Worm (Caenorhabditis elegans) whole organism, L1 larva: ENCODE data around the gene M04G7.5.

Experiments
- Y116A8C.19 ChIP-seq: sonication (generic microtip); optimal IDR thresholded peaks from 2 replicates; lab custom pipeline; 2016; ENCODE audit warnings: missing compliant biosample characterization, missing genetic modification characterization, borderline replicate concordance
- alr-1 ChIP-seq: fragments of 200-800 bp; sonication (Bioruptor generic); optimal IDR thresholded peaks from 2 replicates; lab custom pipeline; 2018; ENCODE audit warnings: borderline replicate concordance, mild to moderate bottlenecking, missing genetic modification characterization, missing compliant biosample characterization
- aly-2 ChIP-seq: fragments of 150-350 bp; optimal IDR thresholded peaks from 2 replicates; lab custom pipeline; 2014; ENCODE audit warnings: missing biosample characterization, missing genetic modification characterization
- ceh-8 ChIP-seq: fragments of 200-800 bp; sonication (Bioruptor generic); optimal IDR thresholded peaks from 2 replicates; lab custom pipeline; 2018; ENCODE audit warnings: mild to moderate bottlenecking, missing genetic modification characterization, moderate library complexity, missing compliant biosample characterization
- ceh-90 ChIP-seq: sonication (generic microtip); optimal IDR thresholded peaks from 2 replicates; lab custom pipeline; 2016; ENCODE audit warnings: missing genetic modification characterization, missing compliant biosample characterization
- ces-1 ChIP-seq: fragments of 150-350 bp; optimal IDR thresholded peaks from 2 replicates; lab custom pipeline; 2014; ENCODE audit warnings: missing biosample characterization, missing genetic modification reagents, missing genetic modification characterization
- dpl-1 ChIP-seq, 3 experiments: fragments of 150-350 bp in 2 of 3; sonication (generic microtip) in 1 of 3; optimal IDR thresholded peaks; 2 replicates each; lab custom pipeline; 2014 to 2017; ENCODE audit warnings: missing biosample characterization in 3 of 3, missing genetic modification characterization in 3 of 3, missing genetic modification reagents in 3 of 3
- efl-1 ChIP-seq, 4 experiments: fragments of 150-350 bp; optimal IDR thresholded peaks in 3 of 4; peaks in 1 of 4; 1 replicate in 1 of 4; 2 replicates in 3 of 4; lab custom pipeline; 2014; ENCODE audit warnings: missing biosample characterization in 2 of 4, missing genetic modification characterization in 2 of 4, missing genetic modification reagents in 2 of 4
- egl-13 ChIP-seq: sonication (generic microtip); optimal IDR thresholded peaks from 2 replicates; lab custom pipeline; 2016; ENCODE audit warnings: missing genotype, missing genetic modification reagents, missing genetic modification characterization, missing compliant biosample characterization
- fos-1 ChIP-seq: fragments of 150-350 bp; optimal IDR thresholded peaks from 2 replicates; lab custom pipeline; 2014; ENCODE audit warnings: missing biosample characterization, missing genetic modification characterization
- grh-1 ChIP-seq: fragments of 200-800 bp; sonication (Bioruptor generic); IDR thresholded peaks from 2 replicates; pipeline ENCODE4 v1.3.6; 2022; ENCODE audit warnings: missing genetic modification reagents, missing genetic modification characterization, missing compliant biosample characterization
- hlh-17 ChIP-seq: fragments of 200-800 bp; sonication (Bioruptor generic); optimal IDR thresholded peaks from 2 replicates; lab custom pipeline; 2018; ENCODE audit warnings: missing genetic modification characterization, mild to moderate bottlenecking, missing compliant biosample characterization, moderate library complexity, borderline replicate concordance
- irx-1 ChIP-seq: sonication (generic microtip); optimal IDR thresholded peaks from 2 replicates; lab custom pipeline; 2016; ENCODE audit warnings: missing genetic modification characterization, missing compliant biosample characterization
- isw-1 ChIP-seq: fragments of 200-800 bp; sonication (Bioruptor generic); IDR thresholded peaks from 2 replicates; pipeline ENCODE4 v1.3.6; 2022; ENCODE audit warnings: missing genetic modification characterization, missing compliant biosample characterization
- lin-35 ChIP-seq, 2 experiments: fragments of 150-350 bp; optimal IDR thresholded peaks; 2 replicates each; lab custom pipeline; 2014; ENCODE audit warnings: missing biosample characterization in 2 of 2, missing genetic modification characterization in 2 of 2, missing genetic modification reagents in 2 of 2
- lin-39 ChIP-seq: fragments of 150-350 bp; optimal IDR thresholded peaks from 2 replicates; lab custom pipeline; 2014; ENCODE audit warnings: missing biosample characterization, missing genetic modification reagents, missing genetic modification characterization
- lir-3 ChIP-seq: sonication (generic microtip); optimal IDR thresholded peaks from 2 replicates; lab custom pipeline; 2016; ENCODE audit warnings: mild to moderate bottlenecking, missing genetic modification characterization, moderate library complexity, missing compliant biosample characterization; ENCODE audit not compliant: poor library complexity
- mdl-1 ChIP-seq, 2 experiments: fragments of 150-350 bp; optimal IDR thresholded peaks; 2 replicates each; lab custom pipeline; 2014 to 2017; ENCODE audit warnings: missing biosample characterization in 2 of 2, missing genetic modification characterization in 2 of 2, inconsistent platforms in 1 of 2
- mep-1 ChIP-seq: fragments of 150-350 bp; optimal IDR thresholded peaks from 2 replicates; lab custom pipeline; 2014; ENCODE audit warnings: missing biosample characterization, missing genetic modification characterization
- nhr-11 ChIP-seq: fragments of 150-350 bp; optimal IDR thresholded peaks from 2 replicates; lab custom pipeline; 2014; ENCODE audit warnings: missing biosample characterization, missing genetic modification characterization
- nhr-237 ChIP-seq: fragments of 150-350 bp; optimal IDR thresholded peaks from 2 replicates; lab custom pipeline; 2014; ENCODE audit warnings: missing biosample characterization, missing genetic modification characterization
- nhr-47 ChIP-seq: sonication (generic microtip); optimal IDR thresholded peaks from 2 replicates; lab custom pipeline; 2016; ENCODE audit warnings: mild to moderate bottlenecking, missing genetic modification characterization, moderate library complexity, missing compliant biosample characterization
- nhr-71 ChIP-seq: sonication (generic microtip); optimal IDR thresholded peaks from 2 replicates; lab custom pipeline; 2016; ENCODE audit warnings: mild to moderate bottlenecking, missing genetic modification characterization, moderate library complexity, missing compliant biosample characterization
- nhr-85 ChIP-seq: sonication (generic microtip); peaks from one replicate; lab custom pipeline; 2016; ENCODE audit warnings: missing genetic modification characterization, inconsistent platforms, missing compliant biosample characterization
- pag-3 ChIP-seq: sonication (generic microtip); optimal IDR thresholded peaks from 2 replicates; lab custom pipeline; 2017; ENCODE audit warnings: missing genetic modification characterization, mild to moderate bottlenecking, missing compliant biosample characterization, antibody characterized with exemption, borderline replicate concordance; ENCODE audit not compliant: insufficient read depth
- pqm-1 ChIP-seq: sonication (generic microtip); optimal IDR thresholded peaks from 3 replicates; lab custom pipeline; 2017; ENCODE audit warnings: missing biosample characterization, missing genetic modification characterization
- snpc-4 ChIP-seq: fragments of 150-350 bp; optimal IDR thresholded peaks from 2 replicates; lab custom pipeline; 2014; ENCODE audit warnings: missing biosample characterization, missing genetic modification characterization
- sptf-1 ChIP-seq: fragments of 150-350 bp; optimal IDR thresholded peaks from 2 replicates; lab custom pipeline; 2014; ENCODE audit warnings: missing biosample characterization, missing genetic modification characterization
- tbx-2 ChIP-seq: sonication (generic microtip); optimal IDR thresholded peaks from 2 replicates; lab custom pipeline; 2016; ENCODE audit warnings: missing genetic modification characterization, missing compliant biosample characterization
- unc-30 ChIP-seq: sonication (generic microtip); optimal IDR thresholded peaks from 2 replicates; lab custom pipeline; 2017; ENCODE audit warnings: missing biosample characterization, missing genetic modification characterization
- unc-98 ChIP-seq: fragments of 200-800 bp; sonication (Bioruptor generic); IDR thresholded peaks from 2 replicates; pipeline ENCODE4 v1.3.6; 2022; ENCODE audit warnings: missing genetic modification characterization, missing compliant biosample characterization
- xbp-1 ChIP-seq: sonication (generic microtip); optimal IDR thresholded peaks from 2 replicates; lab custom pipeline; 2016; ENCODE audit warnings: missing genetic modification characterization, missing compliant biosample characterization
- zag-1 ChIP-seq: fragments of 150-350 bp; optimal IDR thresholded peaks from 2 replicates; lab custom pipeline; 2014; ENCODE audit warnings: missing biosample characterization, missing genetic modification characterization

Gene M04G7.5

ce11 chrIV:425546-425945, 29.3 kb upstream of the M04G7.5 start (continued):
- TF ChIP-seq lin-35 (GFP tag; optimal IDR thresholded peaks at IDR 0.05; lab: Kevin White, UChicago): peak; percentile 71 to 77
- peak; percentile 1 for TF ChIP-seq snpc-4 (tag; lab: Kevin White, UChicago)
- TF ChIP-seq hlh-17 (GFP tag; lab: Kevin White, UChicago): no peak
- TF ChIP-seq pqm-1: no peak
- TF ChIP-seq nhr-85 (tag; lab: Kevin White, UChicago): no peak
- TF ChIP-seq irx-1 (tag; lab: Kevin White, UChicago): no peak
- peak; percentile 28 for TF ChIP-seq nhr-47
- no peak for TF ChIP-seq grh-1 (GFP tag; lab: Robert Waterston, UW)
- no peak for TF ChIP-seq nhr-11 (tag; lab: Kevin White, UChicago)

- TF ChIP-seq Y116A8C.19 (no peak), zag-1 (no peak), tbx-2 (no peak), nhr-237 (tag; lab: Kevin White, UChicago) (no peak), lin-39 (tag; lab: Kevin White, UChicago) (no peak), mep-1 (tag; lab: Kevin White, UChicago) (no peak), dpl-1 (GFP tag; optimal IDR thresholded peaks at IDR 0.05; lab: Kevin White, UChicago) (no peak), ces-1 (GFP tag; lab: Kevin White, UChicago) (no peak), ceh-90 (tag; lab: Kevin White, UChicago) (no peak)
Observed at ce11 chrIV:425995-426394, 28.9 kb upstream of the M04G7.5 start, which contains the start of gene garr-1. TSS of gene garr-1 (plus strand) at chrIV:426168.

ce11 chrIV:426597-426996, 28.3 kb upstream of the M04G7.5 start:
- TF ChIP-seq efl-1 (optimal IDR thresholded peaks at IDR 0.05; lab: Kevin White, UChicago): no peak
- peak in 1 of 2 experiments; percentile 10 for TF ChIP-seq efl-1 (GFP tag; optimal IDR thresholded peaks at IDR 0.05 in 1 of 2; lab: Kevin White, UChicago)
- no peak for TF ChIP-seq nhr-71 (tag; lab: Kevin White, UChicago)
- TF ChIP-seq ceh-8 (GFP tag; lab: Kevin White, UChicago): peak; percentile 50
- TF ChIP-seq mdl-1 (tag; optimal IDR thresholded peaks at IDR 0.05; lab: Kevin White, UChicago): no peak

- TF ChIP-seq efl-1 (optimal IDR thresholded peaks at IDR 0.05; lab: Kevin White, UChicago): no peak
- peak in 1 of 2 experiments; percentile 69 for TF ChIP-seq efl-1 (GFP tag; optimal IDR thresholded peaks at IDR 0.05 in 1 of 2; lab: Kevin White, UChicago)
- TF ChIP-seq aly-2 (tag; lab: Kevin White, UChicago): peak; percentile 3
- TF ChIP-seq pag-3: no peak
Observed at ce11 chrIV:427100-427908, 27.6 kb upstream of the M04G7.5 start.

- TF ChIP-seq isw-1 (GFP tag; lab: Robert Waterston, UW) (no peak), egl-13 (tag; lab: Kevin White, UChicago) (no peak), unc-30 (tag; lab: Kevin White, UChicago) (no peak), zag-1 (no peak), sptf-1 (no peak), ces-1 (GFP tag; lab: Kevin White, UChicago) (no peak), irx-1 (tag; lab: Kevin White, UChicago) (no peak), alr-1 (tag; lab: Kevin White, UChicago) (no peak), lir-3 (tag; lab: Kevin White, UChicago) (no peak), mdl-1 (tag; optimal IDR thresholded peaks at IDR 0.05; lab: Kevin White, UChicago) (no peak), unc-98 (no peak), xbp-1 (no peak), mep-1 (tag; lab: Kevin White, UChicago) (no peak), fos-1 (tag; lab: Kevin White, UChicago) (no peak), efl-1 (optimal IDR thresholded peaks at IDR 0.05; lab: Kevin White, UChicago) (no peak), efl-1 (GFP tag; optimal IDR thresholded peaks at IDR 0.05 in 1 of 2; lab: Kevin White, UChicago) (no peak)
- TF ChIP-seq, all 84 proteins: peak for 0
Observed at ce11 chrIV:428869-429268, 26.0 kb upstream of the M04G7.5 start, which contains the start of gene Y66H1A.5. TSS of gene Y66H1A.5 (minus strand) at chrIV:429133.
